Fruit fly (Drosophila melanogaster) whole organism, prepupa: Measurements from ENCODE around the gene CG9328.

Experiments
- CG31627 ChIP-seq: fragments of 200-800 bp; sonication (Bioruptor generic); optimal IDR thresholded peaks from 3 replicates; lab custom pipeline; 2016; ENCODE audit warnings: missing biosample characterization, missing genetic modification characterization
- CG32006 ChIP-seq: fragments of 200-800 bp; sonication (Bioruptor generic); optimal IDR thresholded peaks from 3 replicates; lab custom pipeline; 2017; ENCODE audit warnings: missing biosample characterization, mild to moderate bottlenecking, missing genetic modification characterization
- CG34406 ChIP-seq: fragments of 200-800 bp; sonication (Bioruptor generic); optimal IDR thresholded peaks from 3 replicates; lab custom pipeline; 2016; ENCODE audit warnings: missing biosample characterization, missing genetic modification characterization
- CG6854 ChIP-seq: fragments of 200-800 bp; sonication (Bioruptor generic); optimal IDR thresholded peaks from 2 replicates; lab custom pipeline; 2017; ENCODE audit warnings: missing biosample characterization, mild to moderate bottlenecking, missing genetic modification characterization
- CG8119 ChIP-seq: fragments of 200-800 bp; sonication (Bioruptor generic); IDR thresholded peaks from 3 replicates; pipeline ENCODE4 v1.3.6; 2022; ENCODE audit warnings: missing biosample characterization, missing genetic modification characterization
- CG9139 ChIP-seq: fragments of 200-800 bp; sonication (Bioruptor generic); optimal IDR thresholded peaks from 3 replicates; lab custom pipeline; 2017; ENCODE audit warnings: missing biosample characterization, mild to moderate bottlenecking, missing genetic modification characterization
- Eip75B ChIP-seq: fragments of 200-800 bp; sonication (Bioruptor generic); optimal IDR thresholded peaks from 3 replicates; lab custom pipeline; 2016; ENCODE audit warnings: missing biosample characterization, missing genetic modification characterization
- Eip78C ChIP-seq: fragments of 200-800 bp; sonication (Bioruptor generic); peaks from one replicate; lab custom pipeline; 2016; ENCODE audit warnings: missing biosample characterization, missing genetic modification characterization
- Eip93F ChIP-seq: fragments of 200-800 bp; sonication (Bioruptor generic); optimal IDR thresholded peaks from 2 replicates; lab custom pipeline; 2016; ENCODE audit warnings: missing biosample characterization, mild to moderate bottlenecking, missing genetic modification characterization
- Sox102F ChIP-seq: fragments of 200-800 bp; sonication (Bioruptor generic); optimal IDR thresholded peaks from 2 replicates; lab custom pipeline; 2016; ENCODE audit warnings: missing biosample characterization, mild to moderate bottlenecking, missing genetic modification characterization
- acj6 ChIP-seq: fragments of 200-800 bp; sonication (Bioruptor generic); optimal IDR thresholded peaks from 3 replicates; lab custom pipeline; 2016; ENCODE audit warnings: missing biosample characterization, missing genetic modification characterization
- fkh ChIP-seq: fragments of 200-800 bp; sonication (Bioruptor generic); optimal IDR thresholded peaks from 3 replicates; lab custom pipeline; 2017; ENCODE audit warnings: missing biosample characterization, mild to moderate bottlenecking, missing genetic modification characterization, moderate library complexity
- lz ChIP-seq: fragments of 200-800 bp; sonication (Bioruptor generic); optimal IDR thresholded peaks from 3 replicates; lab custom pipeline; 2016; ENCODE audit warnings: missing biosample characterization, missing genetic modification characterization
- salr ChIP-seq, 2 experiments: fragments of 200-800 bp; sonication (Bioruptor generic); optimal IDR thresholded peaks; 3 replicates each; lab custom pipeline; 2016 to 2018; ENCODE audit warnings: missing biosample characterization in 2 of 2, missing genetic modification characterization in 2 of 2, mild to moderate bottlenecking in 1 of 2

CG9328 gene

DNA sequence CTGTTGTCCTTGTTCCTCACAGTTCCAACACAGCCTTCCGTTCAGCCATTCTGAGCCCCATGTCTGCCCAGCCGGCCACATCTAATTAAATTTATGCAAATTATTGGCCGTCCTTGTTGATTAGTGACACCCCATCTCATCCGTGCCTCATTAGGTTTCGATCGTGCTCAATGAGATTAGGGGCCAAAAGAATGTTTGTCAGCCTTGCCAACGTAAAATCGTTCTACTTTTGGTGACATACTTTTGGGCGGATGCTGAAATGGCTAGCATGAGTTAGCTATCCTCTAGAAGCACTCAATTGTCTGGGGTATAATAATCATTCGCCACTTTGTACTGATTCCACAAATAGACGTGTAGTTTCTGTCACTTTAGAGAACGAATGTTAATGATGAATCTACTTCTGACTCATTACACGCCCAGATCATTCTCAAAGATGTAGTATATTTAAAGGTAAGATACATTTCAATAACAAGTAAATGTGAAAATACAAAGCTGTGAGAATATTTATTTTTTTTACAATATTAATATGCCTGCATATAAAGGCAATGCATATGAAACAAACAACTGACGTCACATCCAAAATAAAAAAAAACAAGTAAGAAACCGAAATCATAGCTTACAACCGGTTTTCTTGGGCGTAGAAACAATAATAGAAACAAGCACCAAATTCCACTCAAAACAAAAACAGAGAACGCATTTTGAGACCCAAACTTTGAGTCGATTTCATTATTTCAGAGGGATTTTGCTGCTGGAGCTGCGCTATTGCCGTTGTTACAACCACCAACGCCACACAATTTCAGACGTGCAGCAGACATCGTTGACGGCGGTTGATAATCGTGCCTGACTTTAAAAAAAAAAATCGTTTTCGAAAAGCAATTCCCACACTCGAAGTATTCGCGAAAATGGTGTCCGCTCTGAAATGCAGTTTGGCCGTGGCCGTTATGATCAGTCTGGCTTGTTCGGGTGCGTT lies 61.1 kb downstream of the CG9328 start, which contains the start of gene bero:
Gene bero (plus strand): TSS at position 325 of the 970 bp plus-strand sequence.
- TF ChIP-seq CG32006 (GFP tag; lab: Kevin White, UChicago): no peak
- no peak for TF ChIP-seq CG8119 (GFP tag; lab: Robert Waterston, UW)
- TF ChIP-seq lz: no peak
- no peak for TF ChIP-seq Eip93F
- peak; percentile 7 for TF ChIP-seq fkh
- TF ChIP-seq CG34406 (GFP tag; lab: Kevin White, UChicago): no peak
- TF ChIP-seq CG6854 (GFP tag; lab: Kevin White, UChicago): no peak
- no peak for TF ChIP-seq salr (GFP tag; optimal IDR thresholded peaks at IDR 0.05; lab: Kevin White, UChicago)
- no peak for TF ChIP-seq acj6 (GFP tag; lab: Kevin White, UChicago)
- TF ChIP-seq Eip78C (GFP tag; lab: Kevin White, UChicago): peak; percentile 49
- TF ChIP-seq CG31627 (GFP tag; lab: Kevin White, UChicago): no peak
- no peak for TF ChIP-seq CG9139 (GFP tag; lab: Kevin White, UChicago)
- TF ChIP-seq Sox102F (GFP tag; lab: Kevin White, UChicago): no peak
- no peak for TF ChIP-seq Eip75B (GFP tag; lab: Kevin White, UChicago)
